Worm (Caenorhabditis elegans): ENCODE measurements around the gene T05A8.8.

Gene T05A8.8

DNA sequence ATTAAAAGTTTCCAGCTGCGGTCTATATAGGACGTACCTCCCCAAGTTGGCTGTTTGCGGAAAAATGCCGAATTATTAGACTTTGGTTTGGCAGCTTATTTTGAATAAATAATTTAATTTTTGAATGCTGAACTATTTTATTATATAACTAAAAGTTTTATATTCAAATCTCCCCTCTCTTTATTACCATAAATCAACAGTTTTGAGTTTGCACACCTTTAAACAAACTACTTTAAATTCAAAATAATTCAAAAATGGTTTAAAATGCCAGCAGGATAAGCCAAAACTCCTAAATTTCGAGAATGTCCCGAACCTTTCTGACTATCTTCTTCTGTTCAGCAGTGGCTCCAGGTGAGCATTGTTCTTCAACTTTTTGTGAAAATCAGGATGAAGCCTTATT, 42.8 kb downstream of the T05A8.8 start, which contains the start of gene F08D12.3:
Gene F08D12.3, plus strand, starts transcription at position 301 of the 400 bp plus-strand sequence.
- no peak for TF ChIP-seq mel-28 (tag; optimal IDR thresholded peaks at IDR 0.05; ENCODE audit: borderline replicate concordance)
- TF ChIP-seq xnd-1 (tag; optimal IDR thresholded peaks at IDR 0.05), result no peak
- TF ChIP-seq atf-7 (tag; optimal IDR thresholded peaks at IDR 0.05), result no peak
- no peak for TF ChIP-seq ceh-27 (GFP tag; optimal IDR thresholded peaks at IDR 0.05)
- no peak for TF ChIP-seq lin-35 (GFP tag; optimal IDR thresholded peaks at IDR 0.05)
- TF ChIP-seq tbp1 (GFP tag; optimal IDR thresholded peaks at IDR 0.05), result no peak
- TF ChIP-seq F39B2.1 (GFP tag; IDR thresholded peaks at IDR 0.05), result no peak
- no peak for TF ChIP-seq pha-4 (tag; optimal IDR thresholded peaks at IDR 0.05)
- no peak for TF ChIP-seq ztf-25 (GFP tag; IDR thresholded peaks at IDR 0.05)
- TF ChIP-seq lin-40 (tag; optimal IDR thresholded peaks at IDR 0.05), result no peak
- no peak for TF ChIP-seq egrh-3 (GFP tag; IDR thresholded peaks at IDR 0.05)
- TF ChIP-seq ceh-40 (GFP tag; IDR thresholded peaks at IDR 0.05), result no peak
- no peak for TF ChIP-seq unc-130 (GFP tag; optimal IDR thresholded peaks at IDR 0.05)
- no peak for TF ChIP-seq nhr-120 (GFP tag; IDR thresholded peaks at IDR 0.05)
- TF ChIP-seq mes-4 (tag; optimal IDR thresholded peaks at IDR 0.05), result no peak

DNA sequence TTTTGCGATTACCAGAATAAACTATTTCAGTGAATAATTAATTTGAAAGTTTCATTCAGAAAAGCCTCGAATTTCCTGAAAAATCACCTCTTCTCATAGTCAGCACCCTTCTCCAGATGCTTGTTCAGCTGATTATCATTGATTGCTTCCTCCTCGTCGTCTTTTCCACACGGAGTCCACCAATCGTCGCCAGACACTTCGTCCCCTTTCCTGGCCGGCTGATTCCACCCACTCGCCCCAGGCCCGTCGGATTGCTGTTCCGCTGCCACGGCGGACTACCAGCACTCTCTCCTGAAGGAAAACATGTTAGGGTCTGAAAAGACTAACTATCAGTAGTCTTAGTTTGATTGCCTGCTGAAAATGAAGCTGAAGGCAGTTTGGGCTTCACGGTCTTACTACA, 44.3 kb downstream of the T05A8.8 start:
- no peak for TF ChIP-seq K12H6.12 (tag; optimal IDR thresholded peaks at IDR 0.05)
- TF ChIP-seq zfh-2 (GFP tag; conservative IDR thresholded peaks at IDR 0.05), result peak; percentile 50

DNA sequence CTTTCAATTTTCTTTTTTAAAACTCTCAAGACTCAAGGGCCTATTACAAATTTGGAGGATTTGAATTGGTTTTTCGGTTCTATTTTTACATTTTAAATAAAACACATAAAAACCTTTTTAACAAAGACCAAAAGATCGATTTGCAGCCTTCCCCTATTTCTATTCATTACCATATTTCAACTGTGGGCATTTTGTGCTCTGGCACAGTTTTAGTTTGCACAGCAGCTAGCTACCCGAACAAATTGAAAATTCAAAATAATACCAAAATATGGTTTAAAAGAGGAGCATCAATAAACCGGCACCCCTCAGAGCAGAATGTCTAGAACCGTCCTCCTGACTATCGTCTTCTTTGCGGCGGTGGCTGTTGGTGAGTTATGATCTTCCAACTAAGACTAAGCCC, 44.9 kb downstream of the T05A8.8 start, which contains the start of gene F08D12.2:
Gene F08D12.2, plus strand, starts transcription at position 301 of the 400 bp plus-strand sequence.
- TF ChIP-seq gei-17 (GFP tag; optimal IDR thresholded peaks at IDR 0.05), result no peak
- no peak for TF ChIP-seq attf-6 (GFP tag; IDR thresholded peaks at IDR 0.05)
- TF ChIP-seq Y95B8A.8 (GFP tag; IDR thresholded peaks at IDR 0.05), result no peak
- TF ChIP-seq xnd-1 (tag; optimal IDR thresholded peaks at IDR 0.05), result no peak
- TF ChIP-seq nhr-80 (tag; optimal IDR thresholded peaks at IDR 0.05), result no peak
- TF ChIP-seq tbx-9 (tag; optimal IDR thresholded peaks at IDR 0.05; ENCODE audit: borderline replicate concordance), result no peak
- no peak for TF ChIP-seq Y67H2A.10 (GFP tag; conservative IDR thresholded peaks at IDR 0.05)
- no peak for TF ChIP-seq T26A5.8 (tag; optimal IDR thresholded peaks at IDR 0.05)
- no peak for TF ChIP-seq aptf-2 (GFP tag; conservative IDR thresholded peaks at IDR 0.05)
- no peak for TF ChIP-seq rcor-1 (GFP tag; IDR thresholded peaks at IDR 0.05)
- TF ChIP-seq madf-3 (GFP tag; IDR thresholded peaks at IDR 0.05), result no peak
- TF ChIP-seq F57C9.4 (tag; optimal IDR thresholded peaks at IDR 0.05), result no peak
- no peak for TF ChIP-seq B0336.3 (GFP tag; IDR thresholded peaks at IDR 0.05)

DNA sequence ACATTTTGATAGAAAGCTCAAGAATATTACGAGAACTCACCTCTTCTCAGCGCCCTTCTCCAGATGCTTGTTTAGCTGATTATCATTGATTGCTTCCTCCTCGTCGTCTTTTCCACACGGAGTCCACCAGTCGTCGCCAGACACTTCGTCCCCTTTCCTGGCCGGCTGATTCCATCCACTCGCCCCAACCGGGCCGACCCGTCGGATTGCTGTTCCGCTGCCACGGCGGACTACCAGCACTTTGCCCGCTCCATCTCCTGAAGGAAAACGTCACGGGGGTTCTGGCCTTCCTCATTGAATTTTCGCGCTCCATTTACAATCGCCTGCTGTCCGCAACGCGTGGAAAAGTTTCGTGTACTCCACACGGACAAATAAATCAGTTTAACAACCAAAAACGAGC, 46.9 kb downstream of the T05A8.8 start:
- TF ChIP-seq zfh-2 (GFP tag; conservative IDR thresholded peaks at IDR 0.05) (peak; percentile 73), egrh-3 (GFP tag; IDR thresholded peaks at IDR 0.05) (peak; percentile 63; the same call in 1 of the 2 replicates), unc-130 (GFP tag; optimal IDR thresholded peaks at IDR 0.05) (no peak), nhr-80 (tag; optimal IDR thresholded peaks at IDR 0.05) (no peak), hmg-1.2 (GFP tag; IDR thresholded peaks at IDR 0.05) (no peak), atf-7 (tag; optimal IDR thresholded peaks at IDR 0.05) (no peak), madf-10 (tag; optimal IDR thresholded peaks at IDR 0.05) (no peak), Y67H2A.10 (GFP tag; conservative IDR thresholded peaks at IDR 0.05) (no peak), pbrm-1 (GFP tag; IDR thresholded peaks at IDR 0.05) (no peak)

DNA sequence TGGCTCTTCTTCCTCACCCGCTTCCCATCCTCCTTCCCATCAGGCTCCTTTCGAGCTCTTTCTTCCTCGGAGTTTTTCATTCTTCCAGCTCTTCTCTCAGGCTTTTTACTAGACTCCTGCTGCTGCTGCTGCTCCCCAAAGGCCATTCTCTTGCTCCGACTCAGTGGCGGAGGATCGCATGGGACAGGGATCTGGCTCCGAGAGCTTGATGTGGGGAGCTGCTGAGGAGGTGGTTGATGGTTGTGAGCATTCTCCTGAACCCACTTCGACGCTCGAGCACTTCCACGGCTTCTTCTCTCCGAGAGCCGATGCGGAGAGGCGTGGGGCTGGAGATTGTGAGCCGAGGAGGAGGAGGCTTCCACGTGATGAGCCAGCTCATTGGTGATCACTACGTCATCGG, 49.3 kb downstream of the T05A8.8 start:
- TF ChIP-seq egrh-3 (GFP tag; IDR thresholded peaks at IDR 0.05), result peak; percentile 86; the same call in 1 of the 2 replicates
- peak; percentile 88 for TF ChIP-seq zfh-2 (GFP tag; conservative IDR thresholded peaks at IDR 0.05)
- TF ChIP-seq lin-40 (tag; optimal IDR thresholded peaks at IDR 0.05), result no peak
- no peak for TF ChIP-seq efl-1 (GFP tag; optimal IDR thresholded peaks at IDR 0.05)
- no peak for TF ChIP-seq B0035.1 (tag; optimal IDR thresholded peaks at IDR 0.05)
- no peak for TF ChIP-seq egl-44 (GFP tag; IDR thresholded peaks at IDR 0.05)
- TF ChIP-seq F37B4.10 (GFP tag; IDR thresholded peaks at IDR 0.05), result 0 out of 2 replicates have a peak, but pooled peaks have one; percentile 64
- TF ChIP-seq mxl-1 (tag; optimal IDR thresholded peaks at IDR 0.05), result no peak

All from whole organism, young adult.